Fruit fly (Drosophila melanogaster) whole organism, adult: Measurements from ENCODE around the gene CG13359.

Source experiments
- CG11617 ChIP-seq: fragments of 200-800 bp; sonication (Bioruptor generic); optimal IDR thresholded peaks from 2 replicates; lab custom pipeline; 2017; ENCODE audit warnings: mild to moderate bottlenecking, missing biosample characterization, missing genetic modification reagents, missing genetic modification characterization
- CG12768 ChIP-seq: fragments of 200-800 bp; sonication (Bioruptor generic); optimal IDR thresholded peaks from 2 replicates; lab custom pipeline; 2017; ENCODE audit warnings: missing biosample characterization, missing genetic modification characterization, mild to moderate bottlenecking, moderate library complexity, missing genetic modification reagents
- CG14711 ChIP-seq: fragments of 200-800 bp; sonication (Bioruptor generic); optimal IDR thresholded peaks from 2 replicates; lab custom pipeline; 2018; ENCODE audit warnings: missing biosample characterization, mild to moderate bottlenecking, missing genetic modification characterization, moderate library complexity
- CG1620 ChIP-seq: fragments of 200-800 bp; sonication (Bioruptor generic); optimal IDR thresholded peaks from 2 replicates; lab custom pipeline; 2016; ENCODE audit warnings: missing biosample characterization, missing genetic modification characterization
- CG33017 ChIP-seq: fragments of 200-800 bp; sonication (Bioruptor generic); optimal IDR thresholded peaks from 2 replicates; lab custom pipeline; 2018; ENCODE audit warnings: missing biosample characterization, mild to moderate bottlenecking, missing genetic modification characterization, moderate library complexity
- CG5204 ChIP-seq: fragments of 200-800 bp; sonication (Bioruptor generic); optimal IDR thresholded peaks from 2 replicates; lab custom pipeline; 2016; ENCODE audit warnings: missing biosample characterization, missing genetic modification characterization
- CG7045 ChIP-seq: fragments of 200-800 bp; sonication (Bioruptor generic); optimal IDR thresholded peaks from 2 replicates; lab custom pipeline; 2017; ENCODE audit warnings: missing biosample characterization, mild to moderate bottlenecking, missing genetic modification characterization
- CG7101 ChIP-seq: fragments of 200-800 bp; sonication (Bioruptor generic); optimal IDR thresholded peaks from 2 replicates; lab custom pipeline; 2018; ENCODE audit warnings: missing biosample characterization, mild to moderate bottlenecking, missing genetic modification characterization, moderate library complexity
- Clk ChIP-seq: fragments of 200-800 bp; sonication (Bioruptor generic); optimal IDR thresholded peaks from 2 replicates; lab custom pipeline; 2017; ENCODE audit warnings: missing biosample characterization, missing genetic modification characterization
- Crg-1 ChIP-seq: fragments of 200-800 bp; sonication (Bioruptor generic); optimal IDR thresholded peaks from 2 replicates; lab custom pipeline; 2016; ENCODE audit warnings: missing biosample characterization, missing genetic modification characterization
- Hr96 ChIP-seq: fragments of 200-800 bp; sonication (Bioruptor generic); optimal IDR thresholded peaks from 2 replicates; lab custom pipeline; 2016; ENCODE audit warnings: missing biosample characterization, missing genetic modification characterization
- Mnt ChIP-seq: fragments of 200-800 bp; sonication (Bioruptor generic); optimal IDR thresholded peaks from 2 replicates; lab custom pipeline; 2016; ENCODE audit warnings: missing biosample characterization, mild to moderate bottlenecking, missing genetic modification characterization
- bab1 ChIP-seq: fragments of 200-800 bp; sonication (Bioruptor generic); optimal IDR thresholded peaks from 3 replicates; lab custom pipeline; 2019; ENCODE audit warnings: missing biosample characterization, mild to moderate bottlenecking, missing genetic modification characterization, moderate library complexity
- cic ChIP-seq: fragments of 200-800 bp; sonication (Bioruptor generic); optimal IDR thresholded peaks from 2 replicates; lab custom pipeline; 2017; ENCODE audit warnings: missing biosample characterization, mild to moderate bottlenecking, missing genetic modification characterization, moderate library complexity
- cnc ChIP-seq, 2 experiments: fragments of >200 bp; optimal IDR thresholded peaks; 2 replicates each; lab custom pipeline; 2017
- kay ChIP-seq: fragments of 200-800 bp; sonication (Bioruptor generic); peaks from one replicate; lab custom pipeline; 2016; ENCODE audit warnings: missing biosample characterization, missing genetic modification characterization, borderline replicate concordance
- ovo ChIP-seq: fragments of 200-800 bp; sonication (Bioruptor generic); optimal IDR thresholded peaks from 2 replicates; lab custom pipeline; 2016; ENCODE audit warnings: missing biosample characterization, missing genetic modification characterization
- pad ChIP-seq: fragments of 200-800 bp; sonication (Bioruptor generic); optimal IDR thresholded peaks from 3 replicates; lab custom pipeline; 2017; ENCODE audit warnings: missing biosample characterization, missing genetic modification characterization, mild to moderate bottlenecking, moderate library complexity, missing genetic modification reagents
- tj ChIP-seq: fragments of 200-800 bp; sonication (Bioruptor generic); optimal IDR thresholded peaks from 3 replicates; lab custom pipeline; 2017; ENCODE audit warnings: missing biosample characterization, mild to moderate bottlenecking, missing genetic modification characterization, moderate library complexity
- toe ChIP-seq: fragments of 200-800 bp; sonication (Bioruptor generic); optimal IDR thresholded peaks from 2 replicates; lab custom pipeline; 2016; ENCODE audit warnings: missing biosample characterization, missing genetic modification characterization

The CG13359 gene

dm6 chrX:767928-768327 lies 35.3 kb downstream of the CG13359 start:
- TF ChIP-seq CG7101 (peak; percentile 28), cnc (optimal IDR thresholded peaks at IDR 0.05; lab: Kevin White, UChicago) (no peak)

- TF ChIP-seq Hr96 (GFP tag; lab: Kevin White, UChicago) (no peak), CG7101 (no peak), toe (no peak), kay (GFP tag; lab: Kevin White, UChicago) (no peak), Crg-1 (GFP tag; lab: Kevin White, UChicago) (no peak), ovo (no peak), CG14711 (no peak), Clk (GFP tag; lab: Kevin White, UChicago) (no peak), CG11617 (GFP tag; lab: Kevin White, UChicago) (no peak), bab1 (GFP tag; lab: Kevin White, UChicago) (no peak), CG12768 (GFP tag; lab: Kevin White, UChicago) (no peak), CG5204 (no peak), pad (GFP tag; lab: Kevin White, UChicago) (no peak), CG33017 (tag; lab: Kevin White, UChicago) (no peak), CG1620 (no peak), CG7045 (GFP tag; lab: Kevin White, UChicago) (no peak), cic (no peak)
Measured at dm6 chrX:766094-766493, 37.2 kb downstream of the CG13359 start.

DNA sequence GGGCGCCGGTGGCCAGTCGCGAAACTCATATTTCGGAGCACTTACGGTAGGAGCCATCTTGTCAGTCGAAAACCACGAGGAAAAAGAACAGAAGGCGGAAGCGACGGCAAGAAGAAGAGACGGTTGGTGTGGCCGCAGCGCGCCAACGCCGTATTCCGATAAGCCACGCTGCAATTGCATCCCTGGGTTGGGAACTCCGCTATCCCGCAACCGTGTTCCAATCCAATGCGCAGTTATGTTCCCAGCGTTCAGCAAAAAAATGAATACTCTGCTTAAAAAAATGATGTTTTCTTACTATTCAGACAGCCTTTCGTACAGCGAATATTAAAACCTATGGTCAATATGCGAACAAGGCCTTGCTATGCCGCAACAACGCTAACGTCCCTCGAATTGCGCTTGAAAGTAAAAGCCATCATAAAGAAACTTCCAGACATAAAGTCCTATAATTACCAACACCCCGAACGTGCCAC lies 38.2 kb downstream of the CG13359 start, which contains the start of gene RpL22:
Gene RpL22, minus strand, starts transcription at position 92 of the 470 bp plus-strand sequence.
- TF ChIP-seq cnc (optimal IDR thresholded peaks at IDR 0.05; lab: Kevin White, UChicago) (no peak), CG33017 (tag; lab: Kevin White, UChicago) (peak; percentile 42), cic (peak; percentile 76), Crg-1 (GFP tag; lab: Kevin White, UChicago) (peak; percentile 94), tj (GFP tag; lab: Kevin White, UChicago) (peak; percentile 90), CG7101 (peak; percentile 93), CG11617 (GFP tag; lab: Kevin White, UChicago) (peak; percentile 95), Mnt (GFP tag; lab: Kevin White, UChicago) (peak; percentile 97), CG7045 (GFP tag; lab: Kevin White, UChicago) (peak; percentile 48), pad (GFP tag; lab: Kevin White, UChicago) (peak; percentile 83), ovo (peak; percentile 96), toe (peak; percentile 13), Clk (GFP tag; lab: Kevin White, UChicago) (peak; percentile 5), bab1 (GFP tag; lab: Kevin White, UChicago) (peak; percentile 95), CG14711 (peak; percentile 68), CG12768 (GFP tag; lab: Kevin White, UChicago) (peak; percentile 68), Hr96 (GFP tag; lab: Kevin White, UChicago) (peak; percentile 94), kay (GFP tag; lab: Kevin White, UChicago) (no peak), CG1620 (peak; percentile 98), CG5204 (peak; percentile 11)

- TF ChIP-seq CG7045 (GFP tag; lab: Kevin White, UChicago) (no peak), Clk (GFP tag; lab: Kevin White, UChicago) (no peak), pad (GFP tag; lab: Kevin White, UChicago) (no peak), CG12768 (GFP tag; lab: Kevin White, UChicago) (peak; percentile 8), CG14711 (no peak), bab1 (GFP tag; lab: Kevin White, UChicago) (no peak), CG1620 (no peak), cic (no peak), CG7101 (no peak), kay (GFP tag; lab: Kevin White, UChicago) (no peak), CG5204 (no peak), CG11617 (GFP tag; lab: Kevin White, UChicago) (no peak), Crg-1 (GFP tag; lab: Kevin White, UChicago) (no peak), CG33017 (tag; lab: Kevin White, UChicago) (peak; percentile 8), cnc (optimal IDR thresholded peaks at IDR 0.05; lab: Kevin White, UChicago) (no peak), ovo (no peak), toe (no peak)
Measured at dm6 chrX:762047-762446, 41.2 kb downstream of the CG13359 start.

dm6 chrX:758892-759621 lies 44.2 kb downstream of the CG13359 start, which contains the start of gene CG5273:
CG5273 (plus strand) TSS chrX:759594.
- TF ChIP-seq cnc (optimal IDR thresholded peaks at IDR 0.05; lab: Kevin White, UChicago), result no peak
- TF ChIP-seq cic, result no peak
- TF ChIP-seq ovo, result peak; percentile 99
- TF ChIP-seq CG7045 (GFP tag; lab: Kevin White, UChicago), result no peak
- peak; percentile 99 for TF ChIP-seq pad (GFP tag; lab: Kevin White, UChicago)
- peak; percentile 14 for TF ChIP-seq CG1620
- TF ChIP-seq CG33017 (tag; lab: Kevin White, UChicago), result no peak
- TF ChIP-seq tj (GFP tag; lab: Kevin White, UChicago), result peak; percentile 35
- peak; percentile 15 for TF ChIP-seq Crg-1 (GFP tag; lab: Kevin White, UChicago)
- peak; percentile 94 for TF ChIP-seq CG14711
- TF ChIP-seq kay (GFP tag; lab: Kevin White, UChicago), result no peak
- TF ChIP-seq toe, result no peak
- peak; percentile 26 for TF ChIP-seq CG12768 (GFP tag; lab: Kevin White, UChicago)
- no peak for TF ChIP-seq Clk (GFP tag; lab: Kevin White, UChicago)
- TF ChIP-seq CG5204, result no peak
- TF ChIP-seq bab1 (GFP tag; lab: Kevin White, UChicago), result peak; percentile 82
- peak; percentile 43 for TF ChIP-seq Mnt (GFP tag; lab: Kevin White, UChicago)
- TF ChIP-seq Hr96 (GFP tag; lab: Kevin White, UChicago), result peak; percentile 55
- peak; percentile 39 for TF ChIP-seq CG7101
- peak; percentile 12 for TF ChIP-seq CG11617 (GFP tag; lab: Kevin White, UChicago)
